Fruit fly (Drosophila melanogaster): ENCODE results near the gene Cpr11A.

DNA sequence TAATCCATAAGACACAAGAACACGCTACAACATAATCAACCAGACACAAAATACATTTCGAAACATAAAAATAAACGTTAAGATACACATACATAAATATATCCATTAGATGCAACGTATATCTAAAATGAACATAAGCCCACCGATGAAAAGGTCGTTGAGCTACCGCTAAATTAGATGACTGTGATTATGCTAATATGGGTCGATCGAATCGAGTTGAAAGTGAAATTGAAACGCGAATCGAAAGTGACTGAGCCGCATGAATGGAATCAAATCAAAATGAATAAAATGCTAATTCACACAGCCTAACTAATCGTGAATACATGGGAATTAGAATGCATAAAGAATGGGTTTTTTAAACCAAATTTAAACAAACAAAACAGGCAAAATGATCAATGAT is 30.9 kb upstream of the Cpr11A start:
- TF ChIP-seq CG8478 (optimal IDR thresholded peaks at IDR 0.05) (no peak), CTCF (optimal IDR thresholded peaks at IDR 0.05) (no peak)

Measured in S2 (cell line).